Fruit fly (Drosophila melanogaster): ENCODE data around the gene lft.

dm6 chr2L:10322176-10322575 is 42.1 kb upstream of the lft start, which contains the start of gene CG4995:
- TF ChIP-seq psq (optimal IDR thresholded peaks at IDR 0.05), result no peak
- no peak for TF ChIP-seq EcR (GFP tag; optimal IDR thresholded peaks at IDR 0.05)
- TF ChIP-seq CG8478 (optimal IDR thresholded peaks at IDR 0.05), result no peak
- no peak for TF ChIP-seq usp (GFP tag; optimal IDR thresholded peaks at IDR 0.05)

Measured in whole organism.